Worm (Caenorhabditis elegans): Measurements from ENCODE around the gene eef-1A.2.

DNA sequence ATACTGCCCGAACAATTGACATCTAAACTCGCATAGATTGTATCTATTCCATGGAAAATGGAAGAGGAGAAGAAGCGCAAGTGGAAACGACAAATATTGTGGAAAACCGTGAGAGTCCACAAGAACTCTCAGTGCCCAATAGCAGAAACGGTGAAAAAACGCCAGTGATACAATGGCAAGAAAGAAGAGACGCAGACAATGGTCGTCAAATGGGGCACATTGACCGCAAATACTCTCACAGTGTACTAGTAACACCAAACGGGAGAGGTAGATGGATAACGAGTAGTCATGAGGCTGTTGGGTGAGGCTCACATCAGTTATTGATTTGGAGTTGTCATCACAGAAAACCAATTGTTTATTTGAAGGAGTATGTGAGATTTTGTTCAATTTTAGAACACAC, 41.1 kb upstream of the eef-1A.2 start, which contains the start of gene ZK154.4:
- no peak for TF ChIP-seq dao-5 (tag; optimal IDR thresholded peaks at IDR 0.05)
- no peak for TF ChIP-seq W03F9.2 (tag; optimal IDR thresholded peaks at IDR 0.05)

Data from whole organism, L4/young adult.